Fruit fly (Drosophila melanogaster): ENCODE data around the gene slou.

Gene slou

dm6 chr3R:21590203-21590659 lies 33.2 kb upstream of the slou start:
- TF ChIP-seq bsh (GFP tag; optimal IDR thresholded peaks at IDR 0.05): peak in 1 of 2 experiments; percentile 11
- TF ChIP-seq cg (GFP tag; optimal IDR thresholded peaks at IDR 0.05): peak; percentile 29
- 0 out of 3 replicates have a peak, but pooled peaks have one; percentile 2 for TF ChIP-seq CG2199 (GFP tag; IDR thresholded peaks at IDR 0.05)
- TF ChIP-seq peb (GFP tag; IDR thresholded peaks at IDR 0.05): no peak
- TF ChIP-seq Opbp (GFP tag; IDR thresholded peaks at IDR 0.05; ENCODE audit: partially characterized antibody): 0 out of 3 replicates have a peak, but pooled peaks have one; percentile 1
- peak; percentile 96 for TF ChIP-seq sd (tag; optimal IDR thresholded peaks at IDR 0.05)
- TF ChIP-seq Xrp1 (GFP tag; IDR thresholded peaks at IDR 0.05): 0 out of 2 replicates have a peak, but pooled peaks have one; percentile 23
- TF ChIP-seq sens-2 (GFP tag; IDR thresholded peaks at IDR 0.05): peak; percentile 73
- no peak for TF ChIP-seq fd64A (GFP tag; optimal IDR thresholded peaks at IDR 0.05)
- TF ChIP-seq Stat92E (GFP tag; optimal IDR thresholded peaks at IDR 0.05): peak in 1 of 3 experiments; percentile 31
- peak; percentile 81 for TF ChIP-seq CG18476 (GFP tag; optimal IDR thresholded peaks at IDR 0.05)
- TF ChIP-seq Aef1 (GFP tag; IDR thresholded peaks at IDR 0.05): 0 out of 3 replicates have a peak, but pooled peaks have one; percentile 2
- no peak for TF ChIP-seq CG14014 (GFP tag; IDR thresholded peaks at IDR 0.05)

dm6 chr3R:21589500-21590202 lies 32.7 kb upstream of the slou start:
- TF ChIP-seq Dref (GFP tag; IDR thresholded peaks at IDR 0.05) (no peak), Dfd (GFP tag; optimal IDR thresholded peaks at IDR 0.05) (peak; percentile 26 to 83), Med (GFP tag) (peak; percentile 55), hb (GFP tag; IDR thresholded peaks at IDR 0.05; ENCODE audit: partially characterized antibody) (no peak), Awh (GFP tag; IDR thresholded peaks at IDR 0.05) (0 out of 2 replicates have a peak, but pooled peaks have one; percentile 24), CG1832 (GFP tag; optimal IDR thresholded peaks at IDR 0.05) (peak; percentile 75), shn (GFP tag; optimal IDR thresholded peaks at IDR 0.05) (peak; percentile 3), Drgx (GFP tag; IDR thresholded peaks at IDR 0.05) (no peak; the same call in none of the 2 replicates), CG12155 (GFP tag; optimal IDR thresholded peaks at IDR 0.05) (peak; percentile 13), Sox102F (GFP tag; optimal IDR thresholded peaks at IDR 0.05) (peak; percentile 47), nau (GFP tag; optimal IDR thresholded peaks at IDR 0.05) (peak; percentile 22), CG18764 (GFP tag; optimal IDR thresholded peaks at IDR 0.05) (no peak), Vsx1 (GFP tag; optimal IDR thresholded peaks at IDR 0.05) (no peak), CG15073 (GFP tag; optimal IDR thresholded peaks at IDR 0.05) (no peak), Nf-YB (GFP tag; optimal IDR thresholded peaks at IDR 0.05) (peak; percentile 49), Pdp1 (GFP tag; optimal IDR thresholded peaks at IDR 0.05) (peak in 1 of 2 experiments; percentile 65), Rfx (GFP tag; IDR thresholded peaks at IDR 0.05) (peak; percentile 22; the same call in 1 of the 2 replicates), CG6689 (GFP tag; IDR thresholded peaks at IDR 0.05) (no peak), dmrt11E (tag; optimal IDR thresholded peaks at IDR 0.05) (peak; percentile 9), PHDP (tag; optimal IDR thresholded peaks at IDR 0.05) (peak; percentile 20), Hr51 (GFP tag; optimal IDR thresholded peaks at IDR 0.05) (peak in 1 of 2 experiments; percentile 52), Asciz (GFP tag; optimal IDR thresholded peaks at IDR 0.05) (peak; percentile 28), H2.0 (GFP tag; IDR thresholded peaks at IDR 0.05) (0 out of 2 replicates have a peak, but pooled peaks have one; percentile 16), BEAF-32 (GFP tag; optimal IDR thresholded peaks at IDR 0.05) (no peak), Hey (tag; optimal IDR thresholded peaks at IDR 0.05) (no peak), cad (GFP tag; optimal IDR thresholded peaks at IDR 0.05) (peak; percentile 21), cg (GFP tag; optimal IDR thresholded peaks at IDR 0.05) (peak; percentile 85), CG2678 (tag; optimal IDR thresholded peaks at IDR 0.05) (peak; percentile 40), Oli (tag; optimal IDR thresholded peaks at IDR 0.05) (peak; percentile 48), CG15479 (GFP tag; optimal IDR thresholded peaks at IDR 0.05) (peak; percentile 25), Lim3 (GFP tag; IDR thresholded peaks at IDR 0.05) (peak; percentile 8; the same call in 1 of the 2 replicates), Fer3 (tag; optimal IDR thresholded peaks at IDR 0.05) (peak; percentile 16), CG4360 (GFP tag; IDR thresholded peaks at IDR 0.05) (peak; percentile 95), chinmo (GFP tag; IDR thresholded peaks at IDR 0.05; ENCODE audit: partially characterized antibody) (peak; percentile 84; the same call in 3 of the 4 replicates)

Data from whole organism, embryonic.